Worm (Caenorhabditis elegans) whole organism, L1 larva: ENCODE results near the gene K08A2.2.

Source experiments
- C04F5.9 ChIP-seq: sonication (generic microtip); optimal IDR thresholded peaks from 2 replicates; lab custom pipeline; 2016; ENCODE audit warnings: missing genetic modification characterization, missing compliant biosample characterization
- F16B12.6 ChIP-seq: fragments of 150-350 bp; optimal IDR thresholded peaks from 2 replicates; lab custom pipeline; 2014; ENCODE audit warnings: missing biosample characterization, missing genetic modification characterization
- Y116A8C.19 ChIP-seq: sonication (generic microtip); optimal IDR thresholded peaks from 2 replicates; lab custom pipeline; 2016; ENCODE audit warnings: missing compliant biosample characterization, missing genetic modification characterization, borderline replicate concordance
- alr-1 ChIP-seq: fragments of 200-800 bp; sonication (Bioruptor generic); optimal IDR thresholded peaks from 2 replicates; lab custom pipeline; 2018; ENCODE audit warnings: borderline replicate concordance, mild to moderate bottlenecking, missing genetic modification characterization, missing compliant biosample characterization
- blmp-1 ChIP-seq: fragments of 150-350 bp; optimal IDR thresholded peaks from 2 replicates; lab custom pipeline; 2014; ENCODE audit warnings: missing biosample characterization, missing genetic modification characterization
- ceh-82 ChIP-seq, 3 experiments: fragments of 150-350 bp in 1 of 3; sonication (generic microtip) in 2 of 3; optimal IDR thresholded peaks; 2 replicates each; lab custom pipeline; 2014 to 2017; ENCODE audit warnings: missing biosample characterization in 3 of 3, missing genetic modification characterization in 3 of 3
- ces-1 ChIP-seq: fragments of 150-350 bp; optimal IDR thresholded peaks from 2 replicates; lab custom pipeline; 2014; ENCODE audit warnings: missing biosample characterization, missing genetic modification reagents, missing genetic modification characterization
- dpl-1 ChIP-seq, 3 experiments: fragments of 150-350 bp in 2 of 3; sonication (generic microtip) in 1 of 3; optimal IDR thresholded peaks; 2 replicates each; lab custom pipeline; 2014 to 2017; ENCODE audit warnings: missing biosample characterization in 3 of 3, missing genetic modification characterization in 3 of 3, missing genetic modification reagents in 3 of 3
- efl-1 ChIP-seq, 4 experiments: fragments of 150-350 bp; optimal IDR thresholded peaks in 3 of 4; peaks in 1 of 4; 1 replicate in 1 of 4; 2 replicates in 3 of 4; lab custom pipeline; 2014; ENCODE audit warnings: missing biosample characterization in 2 of 4, missing genetic modification characterization in 2 of 4, missing genetic modification reagents in 2 of 4
- efl-3 ChIP-seq: fragments of 200-800 bp; sonication (Bioruptor generic); optimal IDR thresholded peaks from 2 replicates; lab custom pipeline; 2018; ENCODE audit warnings: mild to moderate bottlenecking, missing genetic modification characterization, missing compliant biosample characterization
- elt-2 ChIP-seq: sonication (generic microtip); optimal IDR thresholded peaks from 2 replicates; lab custom pipeline; 2016; ENCODE audit warnings: missing genetic modification characterization, mild to moderate bottlenecking, inconsistent platforms, missing compliant biosample characterization, missing genetic modification reagents
- elt-3 ChIP-seq, 6 experiments: fragments of 150-350 bp in 1 of 6; sonication (generic microtip); optimal IDR thresholded peaks; 2 replicates each; lab custom pipeline; 2017 to 2018; ENCODE audit warnings: missing biosample characterization in 6 of 6, missing genetic modification characterization in 6 of 6, inconsistent platforms in 1 of 6
- fkh-4 ChIP-seq: sonication (generic microtip); optimal IDR thresholded peaks from 2 replicates; lab custom pipeline; 2016; ENCODE audit warnings: missing compliant biosample characterization, missing genetic modification characterization, borderline replicate concordance
- fos-1 ChIP-seq: fragments of 150-350 bp; optimal IDR thresholded peaks from 2 replicates; lab custom pipeline; 2014; ENCODE audit warnings: missing biosample characterization, missing genetic modification characterization
- grh-1 ChIP-seq: fragments of 200-800 bp; sonication (Bioruptor generic); IDR thresholded peaks from 2 replicates; pipeline ENCODE4 v1.3.6; 2022; ENCODE audit warnings: missing genetic modification reagents, missing genetic modification characterization, missing compliant biosample characterization
- hlh-4 ChIP-seq: sonication (generic microtip); optimal IDR thresholded peaks from 2 replicates; lab custom pipeline; 2016; ENCODE audit warnings: mild to moderate bottlenecking, missing genetic modification characterization, missing compliant biosample characterization
- irx-1 ChIP-seq: sonication (generic microtip); optimal IDR thresholded peaks from 2 replicates; lab custom pipeline; 2016; ENCODE audit warnings: missing genetic modification characterization, missing compliant biosample characterization
- isw-1 ChIP-seq: fragments of 200-800 bp; sonication (Bioruptor generic); IDR thresholded peaks from 2 replicates; pipeline ENCODE4 v1.3.6; 2022; ENCODE audit warnings: missing genetic modification characterization, missing compliant biosample characterization
- jun-1 ChIP-seq: fragments of 150-350 bp; optimal IDR thresholded peaks from 2 replicates; lab custom pipeline; 2014; ENCODE audit warnings: missing biosample characterization, missing genetic modification reagents, missing genetic modification characterization
- lin-13 ChIP-seq: fragments of 150-350 bp; optimal IDR thresholded peaks from 2 replicates; lab custom pipeline; 2014; ENCODE audit warnings: missing biosample characterization, missing genetic modification reagents, missing genetic modification characterization
- lin-14 ChIP-seq: fragments of 200-800 bp; sonication (Bioruptor generic); optimal IDR thresholded peaks from 2 replicates; lab custom pipeline; 2018; ENCODE audit warnings: mild to moderate bottlenecking, missing genetic modification characterization, moderate library complexity, missing compliant biosample characterization
- lin-35 ChIP-seq, 2 experiments: fragments of 150-350 bp; optimal IDR thresholded peaks; 2 replicates each; lab custom pipeline; 2014; ENCODE audit warnings: missing biosample characterization in 2 of 2, missing genetic modification characterization in 2 of 2, missing genetic modification reagents in 2 of 2
- lin-39 ChIP-seq: fragments of 150-350 bp; optimal IDR thresholded peaks from 2 replicates; lab custom pipeline; 2014; ENCODE audit warnings: missing biosample characterization, missing genetic modification reagents, missing genetic modification characterization
- lsy-2 ChIP-seq, 2 experiments: fragments of 150-350 bp; optimal IDR thresholded peaks; 2 replicates each; lab custom pipeline; 2014; ENCODE audit warnings: missing biosample characterization in 2 of 2, missing genetic modification characterization in 2 of 2
- mdl-1 ChIP-seq, 2 experiments: fragments of 150-350 bp; optimal IDR thresholded peaks; 2 replicates each; lab custom pipeline; 2014 to 2017; ENCODE audit warnings: missing biosample characterization in 2 of 2, missing genetic modification characterization in 2 of 2, inconsistent platforms in 1 of 2
- nhr-11 ChIP-seq: fragments of 150-350 bp; optimal IDR thresholded peaks from 2 replicates; lab custom pipeline; 2014; ENCODE audit warnings: missing biosample characterization, missing genetic modification characterization
- nhr-19 ChIP-seq: fragments of 200-800 bp; sonication (Bioruptor generic); conservative IDR thresholded peaks from 2 replicates; pipeline ENCODE4 v1.3.6; 2022; ENCODE audit warnings: missing genetic modification characterization, missing compliant biosample characterization
- nhr-20 ChIP-seq: sonication (generic microtip); optimal IDR thresholded peaks from 2 replicates; lab custom pipeline; 2016; ENCODE audit warnings: mild to moderate bottlenecking, missing genetic modification characterization, missing compliant biosample characterization
- nhr-237 ChIP-seq: fragments of 150-350 bp; optimal IDR thresholded peaks from 2 replicates; lab custom pipeline; 2014; ENCODE audit warnings: missing biosample characterization, missing genetic modification characterization
- nhr-47 ChIP-seq: sonication (generic microtip); optimal IDR thresholded peaks from 2 replicates; lab custom pipeline; 2016; ENCODE audit warnings: mild to moderate bottlenecking, missing genetic modification characterization, moderate library complexity, missing compliant biosample characterization
- nhr-71 ChIP-seq: sonication (generic microtip); optimal IDR thresholded peaks from 2 replicates; lab custom pipeline; 2016; ENCODE audit warnings: mild to moderate bottlenecking, missing genetic modification characterization, moderate library complexity, missing compliant biosample characterization
- nhr-84 ChIP-seq: sonication (generic microtip); optimal IDR thresholded peaks from 2 replicates; lab custom pipeline; 2017; ENCODE audit warnings: missing biosample characterization, missing genetic modification characterization
- nhr-85 ChIP-seq: sonication (generic microtip); peaks from one replicate; lab custom pipeline; 2016; ENCODE audit warnings: missing genetic modification characterization, inconsistent platforms, missing compliant biosample characterization
- nhr-90 ChIP-seq: sonication (generic microtip); optimal IDR thresholded peaks from 2 replicates; lab custom pipeline; 2016; ENCODE audit warnings: mild to moderate bottlenecking, missing genetic modification characterization, missing compliant biosample characterization; ENCODE audit not compliant: poor library complexity
- pag-3 ChIP-seq: sonication (generic microtip); optimal IDR thresholded peaks from 2 replicates; lab custom pipeline; 2017; ENCODE audit warnings: missing genetic modification characterization, mild to moderate bottlenecking, missing compliant biosample characterization, antibody characterized with exemption, borderline replicate concordance; ENCODE audit not compliant: insufficient read depth
- pax-3 ChIP-seq: fragments of 200-800 bp; sonication (Bioruptor generic); optimal IDR thresholded peaks from 2 replicates; lab custom pipeline; 2018; ENCODE audit warnings: mild to moderate bottlenecking, missing genetic modification characterization, moderate library complexity, missing compliant biosample characterization
- rnt-1 ChIP-seq: sonication (generic microtip); optimal IDR thresholded peaks from 2 replicates; lab custom pipeline; 2016; ENCODE audit warnings: mild to moderate bottlenecking, missing genetic modification characterization, moderate library complexity, missing compliant biosample characterization
- skn-1 ChIP-seq: fragments of 150-350 bp; optimal IDR thresholded peaks from 2 replicates; lab custom pipeline; 2014; ENCODE audit warnings: missing biosample characterization, missing genetic modification characterization
- snu-23 ChIP-seq: sonication (generic microtip); optimal IDR thresholded peaks from 2 replicates; lab custom pipeline; 2016; ENCODE audit warnings: missing genetic modification characterization, missing compliant biosample characterization
- swsn-7 ChIP-seq: sonication (generic microtip); optimal IDR thresholded peaks from 2 replicates; lab custom pipeline; 2016; ENCODE audit warnings: missing genetic modification characterization, missing compliant biosample characterization
- unc-130 ChIP-seq: fragments of 150-350 bp; optimal IDR thresholded peaks from 2 replicates; lab custom pipeline; 2017; ENCODE audit warnings: missing biosample characterization, missing genetic modification characterization, inconsistent platforms
- unc-86 ChIP-seq: sonication (generic microtip); optimal IDR thresholded peaks from 2 replicates; lab custom pipeline; 2016; ENCODE audit warnings: missing genetic modification characterization, missing compliant biosample characterization
- zag-1 ChIP-seq: fragments of 150-350 bp; optimal IDR thresholded peaks from 2 replicates; lab custom pipeline; 2014; ENCODE audit warnings: missing biosample characterization, missing genetic modification characterization
- zip-4 ChIP-seq: fragments of 200-800 bp; sonication (Bioruptor generic); optimal IDR thresholded peaks from 2 replicates; lab custom pipeline; 2018; ENCODE audit warnings: mild to moderate bottlenecking, missing genetic modification characterization, moderate library complexity, missing compliant biosample characterization
- ztf-4 ChIP-seq: fragments of 150-350 bp; optimal IDR thresholded peaks from 2 replicates; lab custom pipeline; 2014; ENCODE audit warnings: missing biosample characterization, missing genetic modification characterization

The K08A2.2 gene

DNA sequence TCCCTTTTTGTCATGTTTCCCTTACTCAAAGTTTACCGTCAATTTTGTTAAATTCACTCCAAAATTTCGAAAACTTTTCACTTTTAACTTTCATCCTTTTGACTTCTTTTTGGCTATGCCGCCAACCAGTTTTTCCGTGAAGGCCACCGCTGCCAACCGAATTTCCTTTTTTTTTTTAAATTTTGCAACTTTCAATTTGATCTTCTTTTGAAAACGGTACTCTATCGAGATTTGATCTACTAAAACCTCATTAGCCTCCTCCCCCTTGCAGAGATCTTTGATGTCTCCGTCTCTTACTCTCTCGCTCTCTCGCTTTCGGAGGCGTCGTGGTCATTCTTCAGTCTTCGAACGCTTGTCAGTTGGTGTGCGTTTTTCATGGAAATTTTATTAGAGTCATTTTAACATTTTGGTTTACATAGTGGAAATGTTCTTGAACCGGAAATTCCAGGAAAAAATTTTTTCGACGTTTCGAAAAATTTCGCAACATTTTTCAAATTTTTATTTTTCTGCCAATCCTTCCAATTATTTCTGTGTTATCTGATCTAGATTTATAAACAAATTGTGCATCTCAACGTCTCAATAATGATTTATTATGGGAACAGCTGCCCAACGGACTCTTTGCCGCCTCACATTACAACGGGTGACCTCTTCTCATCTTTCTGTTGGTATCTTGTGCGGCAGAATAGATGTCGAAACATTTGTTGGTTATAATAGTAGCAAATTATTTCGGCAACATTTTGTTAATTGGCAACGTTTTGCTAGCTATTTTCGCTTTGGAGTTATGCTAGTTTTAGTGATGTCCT lies 3.4 kb downstream of the K08A2.2 start:
- no peak for TF ChIP-seq fkh-4
- TF ChIP-seq zip-4 (GFP tag; lab: Kevin White, UChicago) = peak; percentile 70
- TF ChIP-seq blmp-1 (tag; lab: Kevin White, UChicago) = peak; percentile 98
- peak; percentile 81 for TF ChIP-seq rnt-1 (tag; lab: Kevin White, UChicago)
- TF ChIP-seq efl-1 (optimal IDR thresholded peaks at IDR 0.05; lab: Kevin White, UChicago) = peak in 1 of 2 experiments; percentile 28
- peak in 1 of 2 experiments; percentile 71 for TF ChIP-seq efl-1 (GFP tag; optimal IDR thresholded peaks at IDR 0.05 in 1 of 2; lab: Kevin White, UChicago)
- TF ChIP-seq lin-14 (GFP tag; lab: Kevin White, UChicago) = peak; percentile 66
- TF ChIP-seq irx-1 (tag; lab: Kevin White, UChicago) = no peak
- no peak for TF ChIP-seq nhr-90 (tag; lab: Kevin White, UChicago)
- TF ChIP-seq lsy-2 (tag; optimal IDR thresholded peaks at IDR 0.05; lab: Kevin White, UChicago) = peak in 1 of 2 experiments; percentile 17
- no peak for TF ChIP-seq jun-1 (tag; lab: Kevin White, UChicago)
- TF ChIP-seq nhr-237 = no peak
- no peak for TF ChIP-seq unc-86 (tag; lab: Kevin White, UChicago)
- peak; percentile 10 to 28 (median 13) for TF ChIP-seq dpl-1 (GFP tag; optimal IDR thresholded peaks at IDR 0.05; lab: Kevin White, UChicago)
- peak; percentile 61 for TF ChIP-seq lin-39 (tag; lab: Kevin White, UChicago)
- no peak for TF ChIP-seq ceh-82 (tag; optimal IDR thresholded peaks at IDR 0.05; lab: Kevin White, UChicago)
- TF ChIP-seq lin-35 (GFP tag; optimal IDR thresholded peaks at IDR 0.05; lab: Kevin White, UChicago) = peak in 1 of 2 experiments; percentile 32
- peak; percentile 95 for TF ChIP-seq nhr-85 (tag; lab: Kevin White, UChicago)
- no peak for TF ChIP-seq swsn-7
- no peak for TF ChIP-seq fos-1 (tag; lab: Kevin White, UChicago)
- peak; percentile 13 for TF ChIP-seq snu-23 (GFP tag; lab: Kevin White, UChicago)
- no peak for TF ChIP-seq mdl-1 (tag; optimal IDR thresholded peaks at IDR 0.05; lab: Kevin White, UChicago)
- no peak for TF ChIP-seq ztf-4 (tag; lab: Kevin White, UChicago)
- TF ChIP-seq nhr-19 (GFP tag; lab: Robert Waterston, UW) = peak; percentile 53
- TF ChIP-seq ces-1 (GFP tag; lab: Kevin White, UChicago) = no peak
- peak; percentile 29 for TF ChIP-seq nhr-20 (tag; lab: Kevin White, UChicago)
- peak; percentile 88 for TF ChIP-seq grh-1 (GFP tag; lab: Robert Waterston, UW)
- TF ChIP-seq pax-3 (tag; lab: Kevin White, UChicago) = no peak
- TF ChIP-seq nhr-47 (tag; lab: Kevin White, UChicago) = peak; percentile 8
- peak; percentile 18 for TF ChIP-seq lin-13 (GFP tag; lab: Kevin White, UChicago)
- TF ChIP-seq elt-2 (tag; lab: Kevin White, UChicago) = no peak
- no peak for TF ChIP-seq efl-3 (GFP tag; lab: Kevin White, UChicago)
- TF ChIP-seq nhr-11 (tag; lab: Kevin White, UChicago) = no peak
- TF ChIP-seq isw-1 = no peak
- no peak for TF ChIP-seq pag-3 (tag; lab: Kevin White, UChicago)
- TF ChIP-seq unc-130 (tag; lab: Kevin White, UChicago) = peak; percentile 19
- TF ChIP-seq alr-1 = no peak
- no peak for TF ChIP-seq F16B12.6
- TF ChIP-seq C04F5.9 (tag; lab: Kevin White, UChicago) = peak; percentile 17
- peak; percentile 65 for TF ChIP-seq nhr-71 (tag; lab: Kevin White, UChicago)
- no peak for TF ChIP-seq skn-1
- no peak for TF ChIP-seq Y116A8C.19 (tag; lab: Kevin White, UChicago)
- TF ChIP-seq zag-1 = no peak
- TF ChIP-seq hlh-4 = no peak
- TF ChIP-seq nhr-84 = no peak
- peak in 1 of 6 experiments; percentile 39 for TF ChIP-seq elt-3 (tag; optimal IDR thresholded peaks at IDR 0.05; lab: Kevin White, UChicago)
